Worm (Caenorhabditis elegans): ENCODE measurements around the gene cdd-1.

DNA sequence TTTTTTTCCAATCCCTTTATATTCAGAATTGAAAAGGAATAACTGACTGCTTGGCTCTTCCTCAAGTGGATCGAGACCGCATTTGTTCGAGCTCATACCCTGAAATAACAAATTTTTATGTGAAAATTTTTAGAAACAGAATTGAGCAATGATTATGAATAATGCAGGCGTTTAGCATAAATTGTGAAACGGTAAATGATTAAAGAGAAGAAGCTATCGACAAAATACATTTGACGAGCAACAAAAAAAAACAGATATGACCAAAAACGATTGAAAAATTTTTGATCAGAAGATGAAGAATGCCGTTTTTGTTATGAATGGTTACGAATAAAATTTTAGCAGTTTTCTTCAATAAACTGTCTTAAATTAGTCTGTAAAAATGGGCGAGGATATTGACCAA is 7.3 kb downstream of the cdd-1 start, which contains the start of gene C17H11.6:
- TF ChIP-seq nhr-237 (tag; optimal IDR thresholded peaks at IDR 0.05): no peak
- no peak for TF ChIP-seq nhr-76 (tag; optimal IDR thresholded peaks at IDR 0.05)
- no peak for TF ChIP-seq ztf-11 (tag; optimal IDR thresholded peaks at IDR 0.05)
- no peak for TF ChIP-seq lsy-2 (tag; optimal IDR thresholded peaks at IDR 0.05)
- no peak for TF ChIP-seq sem-2 (GFP tag; optimal IDR thresholded peaks at IDR 0.05)
- no peak for TF ChIP-seq ces-1 (GFP tag; optimal IDR thresholded peaks at IDR 0.05)
- TF ChIP-seq snpc-4 (tag; optimal IDR thresholded peaks at IDR 0.05): no peak
- TF ChIP-seq nhr-12 (tag; optimal IDR thresholded peaks at IDR 0.05): no peak
- no peak for TF ChIP-seq bed-3 (GFP tag; optimal IDR thresholded peaks at IDR 0.05)
- no peak for TF ChIP-seq unc-39 (tag; optimal IDR thresholded peaks at IDR 0.05)
- TF ChIP-seq unc-62 (GFP tag; optimal IDR thresholded peaks at IDR 0.05): no peak
- no peak for TF ChIP-seq nhr-28 (tag; optimal IDR thresholded peaks at IDR 0.05)
- no peak for TF ChIP-seq pha-4 (tag; optimal IDR thresholded peaks at IDR 0.05)
- no peak for TF ChIP-seq lin-32 (GFP tag; optimal IDR thresholded peaks at IDR 0.05)
